Fruit fly (Drosophila melanogaster): Measurements from ENCODE around the gene CG13992.

The CG13992 gene

DNA sequence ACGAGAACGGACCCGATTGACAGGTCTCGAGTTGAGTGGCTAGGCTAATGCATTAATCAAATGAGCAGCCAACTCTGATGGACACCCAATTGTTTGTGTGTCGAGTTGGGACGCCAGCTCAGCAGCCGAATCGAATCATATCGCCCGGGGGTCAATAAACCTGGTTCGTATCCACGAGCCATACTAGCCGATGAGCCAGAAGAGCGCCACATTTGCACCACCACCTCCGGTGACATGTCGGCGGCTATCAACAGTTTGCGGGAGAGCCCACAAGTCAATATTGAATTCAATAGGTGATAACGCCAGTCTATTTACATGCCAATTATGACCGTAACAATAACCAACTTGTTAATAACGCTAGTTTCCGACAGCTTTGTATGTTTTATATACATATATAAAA lies 6.6 kb upstream of the CG13992 start (continued):
- TF ChIP-seq hkb (optimal IDR thresholded peaks at IDR 0.05) (no peak), hkb (GFP tag; IDR thresholded peaks at IDR 0.05) (peak; percentile 75), CG15073 (GFP tag; optimal IDR thresholded peaks at IDR 0.05) (no peak), trem (tag; optimal IDR thresholded peaks at IDR 0.05) (no peak), pho (GFP tag; optimal IDR thresholded peaks at IDR 0.05) (no peak), sima (GFP tag; optimal IDR thresholded peaks at IDR 0.05) (no peak), CG6254 (GFP tag; optimal IDR thresholded peaks at IDR 0.05) (peak; percentile 42), tup (GFP tag; optimal IDR thresholded peaks at IDR 0.05) (peak; percentile 56), tna (GFP tag; IDR thresholded peaks at IDR 0.05; ENCODE audit: partially characterized antibody) (no peak), CG11696 (GFP tag; IDR thresholded peaks at IDR 0.05) (no peak), Hey (tag; optimal IDR thresholded peaks at IDR 0.05) (peak; percentile 62), mam (GFP tag; optimal IDR thresholded peaks at IDR 0.05) (no peak), fd96Cb (tag; optimal IDR thresholded peaks at IDR 0.05) (peak; percentile 4), Blimp-1 (GFP tag; optimal IDR thresholded peaks at IDR 0.05) (peak; percentile 56), Tbp (GFP tag; optimal IDR thresholded peaks at IDR 0.05) (no peak), CG14860 (GFP tag; IDR thresholded peaks at IDR 0.05; ENCODE audit: partially characterized antibody) (no peak), Sry-δ (GFP tag; optimal IDR thresholded peaks at IDR 0.05) (no peak), lmd (GFP tag; IDR thresholded peaks at IDR 0.05) (no peak), Bgb (GFP tag; IDR thresholded peaks at IDR 0.05; ENCODE audit: partially characterized antibody) (no peak), Sin3A (optimal IDR thresholded peaks at IDR 0.05) (no peak), Asciz (GFP tag; optimal IDR thresholded peaks at IDR 0.05) (peak; percentile 79), fd64A (GFP tag; optimal IDR thresholded peaks at IDR 0.05) (peak; percentile 80), Fer3 (tag; optimal IDR thresholded peaks at IDR 0.05) (peak; percentile 63), sqz (GFP tag; optimal IDR thresholded peaks at IDR 0.05) (peak; percentile 17), da (GFP tag; optimal IDR thresholded peaks at IDR 0.05) (no peak), CG5953 (GFP tag; IDR thresholded peaks at IDR 0.05) (0 out of 2 replicates have a peak, but pooled peaks have one; percentile 15)

DNA sequence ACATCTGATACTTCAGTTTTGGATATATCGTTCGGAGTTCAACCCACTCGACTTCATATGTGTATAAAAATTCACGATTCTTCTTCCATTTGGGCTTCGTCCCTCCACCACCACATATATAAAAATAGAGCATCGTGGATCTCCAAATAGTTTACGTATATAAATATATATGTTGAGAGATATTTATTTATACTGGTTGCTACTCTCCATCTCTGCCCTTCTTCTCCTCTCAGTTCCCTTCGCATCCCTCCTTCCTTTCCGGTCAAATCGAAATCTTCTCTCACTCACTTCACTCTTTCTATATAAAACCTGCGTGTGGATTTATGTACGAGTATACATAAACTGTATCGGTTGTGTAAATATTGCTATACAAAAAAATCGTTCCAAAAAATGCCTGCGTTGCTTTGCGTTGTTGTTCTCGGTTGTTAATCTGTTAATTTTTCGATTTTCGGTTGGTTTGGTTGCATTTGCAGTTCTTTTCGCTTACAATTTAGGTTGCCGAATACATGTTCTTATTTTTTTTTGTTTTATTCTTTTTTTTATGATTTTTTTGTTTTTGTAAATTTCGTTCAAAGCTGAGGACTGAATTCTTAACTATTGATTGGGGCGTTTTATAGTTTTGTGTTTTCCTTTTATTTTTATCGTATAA lies 5.2 kb upstream of the CG13992 start:
- TF ChIP-seq z (GFP tag; IDR thresholded peaks at IDR 0.05) (peak; percentile 78), sd (tag; optimal IDR thresholded peaks at IDR 0.05) (peak; percentile 30), stwl (tag; optimal IDR thresholded peaks at IDR 0.05) (no peak), CG2199 (GFP tag; IDR thresholded peaks at IDR 0.05) (peak; percentile 29; the same call in 1 of the 3 replicates), C15 (GFP tag; IDR thresholded peaks at IDR 0.05) (no peak), Sry-β (GFP tag; optimal IDR thresholded peaks at IDR 0.05) (no peak), CG32767 (GFP tag; IDR thresholded peaks at IDR 0.05) (peak; percentile 20; the same call in 1 of the 2 replicates), Pdp1 (GFP tag; optimal IDR thresholded peaks at IDR 0.05) (peak in 1 of 2 experiments; percentile 41), p53 (GFP tag; optimal IDR thresholded peaks at IDR 0.05) (no peak), CG31441 (GFP tag; IDR thresholded peaks at IDR 0.05) (0 out of 2 replicates have a peak, but pooled peaks have one; percentile 19), CG12769 (tag; optimal IDR thresholded peaks at IDR 0.05) (peak; percentile 70), Trl (optimal IDR thresholded peaks at IDR 0.05) (peak; percentile 30 to 58), Trl (GFP tag; optimal IDR thresholded peaks at IDR 0.05) (no peak), ci (GFP tag; IDR thresholded peaks at IDR 0.05) (0 out of 3 replicates have a peak, but pooled peaks have one; percentile 18), crol (GFP tag; IDR thresholded peaks at IDR 0.05) (peak; percentile 69; the same call in 1 of the 2 replicates), CG4328 (GFP tag; optimal IDR thresholded peaks at IDR 0.05) (no peak), Deaf1 (tag; optimal IDR thresholded peaks at IDR 0.05) (no peak)
